Worm (Caenorhabditis elegans): ENCODE data around the gene T01B7.13.
A peak's percentile ranks its signal among the peaks of the same experiment; 100 is the strongest.

T01B7.13 gene

DNA sequence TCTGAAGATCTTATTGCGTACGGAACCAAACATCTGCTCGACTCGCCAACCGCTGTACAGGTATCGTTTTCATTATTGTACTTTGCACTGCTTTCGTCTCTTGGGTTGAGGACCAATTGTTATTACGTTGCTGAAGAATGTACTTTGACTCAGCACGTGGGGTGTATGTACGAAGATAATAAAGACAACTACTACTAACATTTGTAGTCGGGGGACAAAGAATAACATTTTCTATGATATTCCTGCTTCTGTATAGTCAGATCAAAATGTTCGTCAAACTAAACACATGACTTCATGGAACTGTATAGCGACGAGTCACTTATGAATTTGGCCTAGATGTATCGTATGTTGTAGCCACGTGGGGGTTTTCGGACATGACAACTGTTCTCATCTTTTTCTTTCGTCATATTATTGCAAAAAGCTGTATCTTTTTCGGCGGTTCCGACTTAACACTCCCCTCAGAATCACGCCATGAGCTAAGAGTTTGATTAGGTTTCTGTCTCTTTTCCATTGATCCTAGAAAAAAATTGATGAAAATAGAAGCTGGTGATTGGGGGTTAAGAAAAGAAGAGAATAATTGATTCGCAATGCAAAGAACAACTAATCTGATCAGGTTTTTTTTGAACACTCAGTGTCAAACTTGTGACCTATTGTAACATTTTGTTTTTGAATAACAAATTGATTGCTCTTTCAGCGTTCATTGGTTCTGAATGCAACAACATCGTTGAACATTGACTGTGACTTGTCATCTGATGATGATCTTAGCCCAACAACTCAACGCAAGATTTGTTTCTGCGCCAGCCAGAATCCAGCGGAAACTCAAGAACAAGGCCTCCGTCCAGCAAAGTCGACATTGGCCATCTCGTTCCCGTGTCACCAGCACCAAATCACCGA lies 29.6 kb downstream of the T01B7.13 start (continued):
- TF ChIP-seq pha-4 (GFP tag; IDR thresholded peaks at IDR 0.05) (peak; percentile 22; the same call in 1 of the 2 replicates), pha-4 (tag; optimal IDR thresholded peaks at IDR 0.05) (no peak), D1046.2 (GFP tag; IDR thresholded peaks at IDR 0.05) (peak; percentile 77), lin-38 (GFP tag; IDR thresholded peaks at IDR 0.05) (peak; percentile 10; the same call in 1 of the 2 replicates), php-3 (GFP tag; IDR thresholded peaks at IDR 0.05) (no peak), hlh-11 (tag; optimal IDR thresholded peaks at IDR 0.05) (no peak), rbr-2 (tag; optimal IDR thresholded peaks at IDR 0.05) (no peak), lin-1 (GFP tag; IDR thresholded peaks at IDR 0.05) (no peak), sdz-12 (GFP tag; optimal IDR thresholded peaks at IDR 0.05) (no peak), gei-8 (GFP tag; optimal IDR thresholded peaks at IDR 0.05) (no peak), nhr-6 (tag; optimal IDR thresholded peaks at IDR 0.05) (no peak), ceh-82 (tag; optimal IDR thresholded peaks at IDR 0.05) (no peak), ZK337.2 (GFP tag; IDR thresholded peaks at IDR 0.05) (no peak), ces-1 (GFP tag; optimal IDR thresholded peaks at IDR 0.05) (no peak), nhr-77 (tag; optimal IDR thresholded peaks at IDR 0.05) (peak; percentile 14), dmd-9 (GFP tag; IDR thresholded peaks at IDR 0.05) (no peak), nhr-48 (tag; optimal IDR thresholded peaks at IDR 0.05) (no peak), ceh-20 (GFP tag; IDR thresholded peaks at IDR 0.05) (no peak), nhr-237 (tag; optimal IDR thresholded peaks at IDR 0.05) (no peak), lsy-2 (tag; optimal IDR thresholded peaks at IDR 0.05) (peak in 1 of 2 experiments; percentile 3), zfp-3 (GFP tag; conservative IDR thresholded peaks at IDR 0.05) (peak; percentile 67), skn-1 (tag; optimal IDR thresholded peaks at IDR 0.05) (no peak), mdl-1 (tag; optimal IDR thresholded peaks at IDR 0.05) (peak; percentile 62 to 68), daf-12 (tag; optimal IDR thresholded peaks at IDR 0.05) (no peak), vab-7 (GFP tag; IDR thresholded peaks at IDR 0.05) (no peak; the same call in 1 of the 2 replicates), duxl-1 (tag; optimal IDR thresholded peaks at IDR 0.05; ENCODE audit: poor library complexity) (peak; percentile 64), saeg-2 (GFP tag; IDR thresholded peaks at IDR 0.05) (no peak), ama-1 (optimal IDR thresholded peaks at IDR 0.05) (peak; percentile 85), F49E8.2 (tag; optimal IDR thresholded peaks at IDR 0.05; ENCODE audit: borderline replicate concordance) (no peak), unc-130 (GFP tag; optimal IDR thresholded peaks at IDR 0.05) (no peak), lin-39 (tag; optimal IDR thresholded peaks at IDR 0.05) (no peak), F10B5.3 (tag; optimal IDR thresholded peaks at IDR 0.05) (no peak), ceh-28 (tag; optimal IDR thresholded peaks at IDR 0.05) (no peak), ctbp-1 (GFP tag; IDR thresholded peaks at IDR 0.05) (no peak), daf-16 (GFP tag; optimal IDR thresholded peaks at IDR 0.05) (no peak), daf-16 (tag; optimal IDR thresholded peaks at IDR 0.05) (peak; percentile 31), ztf-11 (tag; optimal IDR thresholded peaks at IDR 0.05) (no peak), ceh-62 (tag; optimal IDR thresholded peaks at IDR 0.05) (no peak), snpc-4 (tag; optimal IDR thresholded peaks at IDR 0.05) (no peak), egl-43 (GFP tag; IDR thresholded peaks at IDR 0.05) (no peak; the same call in 1 of the 2 replicates), F26F4.8 (GFP tag; conservative IDR thresholded peaks at IDR 0.05) (no peak), egl-27 (tag; optimal IDR thresholded peaks at IDR 0.05) (no peak), lin-15B (tag; optimal IDR thresholded peaks at IDR 0.05) (no peak), dve-1 (tag; optimal IDR thresholded peaks at IDR 0.05; ENCODE audit: insufficient read depth) (peak; percentile 30), lim-7 (GFP tag; IDR thresholded peaks at IDR 0.05) (no peak), dmd-6 (GFP tag; IDR thresholded peaks at IDR 0.05) (no peak), tag-97 (GFP tag; IDR thresholded peaks at IDR 0.05) (no peak), R02D3.7 (tag; optimal IDR thresholded peaks at IDR 0.05) (no peak), spr-3 (GFP tag; optimal IDR thresholded peaks at IDR 0.05) (no peak), hmg-1.1 (GFP tag; IDR thresholded peaks at IDR 0.05) (no peak), daf-8 (GFP tag; IDR thresholded peaks at IDR 0.05) (no peak)

Data from whole organism, L4 larva.